Fruit fly (Drosophila melanogaster): ENCODE results near the gene CG3038.

dm6 chrX:255369-255768 lies 9.7 kb upstream of the CG3038 start, which contains the start of gene cin:
- TF ChIP-seq CG4496 (GFP tag; IDR thresholded peaks at IDR 0.05) (peak; percentile 82), CG9948 (tag; optimal IDR thresholded peaks at IDR 0.05) (peak; percentile 72), EcR (GFP tag; optimal IDR thresholded peaks at IDR 0.05) (no peak), Pif1A (GFP tag; optimal IDR thresholded peaks at IDR 0.05) (peak; percentile 46), CG32121 (GFP tag; IDR thresholded peaks at IDR 0.05) (no peak), CG14655 (GFP tag; optimal IDR thresholded peaks at IDR 0.05) (no peak), CG15710 (tag; optimal IDR thresholded peaks at IDR 0.05) (peak; percentile 76), fd96Ca (GFP tag; IDR thresholded peaks at IDR 0.05) (no peak)
